Fruit fly (Drosophila melanogaster) whole organism, embryonic: ENCODE measurements around the gene CG1774.

ENCODE experiments used
- ATbp ChIP-seq: fragments of 200-800 bp; sonication (Bioruptor generic); optimal IDR thresholded peaks from 2 replicates; lab custom pipeline; 2017; ENCODE audit warnings: missing biosample characterization, mild to moderate bottlenecking, missing genetic modification characterization, missing genetic modification reagents
- Bgb ChIP-seq: fragments of 200-800 bp; sonication (Bioruptor generic); IDR thresholded peaks from 2 replicates; pipeline ENCODE4 v1.3.6; 2022; ENCODE audit warnings: missing biosample characterization, missing genetic modification characterization; ENCODE audit not compliant: partially characterized antibody
- Bteb2 ChIP-seq: fragments of 200-800 bp; sonication (Bioruptor generic); optimal IDR thresholded peaks from 2 replicates; lab custom pipeline; 2016; ENCODE audit warnings: missing biosample characterization, missing genetic modification characterization
- C15 ChIP-seq: fragments of 200-800 bp; sonication (Bioruptor generic); IDR thresholded peaks from 3 replicates; pipeline ENCODE4 v1.3.6; 2022; ENCODE audit warnings: missing biosample characterization, missing genetic modification characterization
- CG10321 ChIP-seq: fragments of 200-800 bp; sonication (Bioruptor generic); IDR thresholded peaks from 2 replicates; pipeline ENCODE4 v1.3.6; 2022; ENCODE audit warnings: missing biosample characterization, missing genetic modification characterization
- CG10654 ChIP-seq: fragments of 200-800 bp; sonication (Bioruptor generic); optimal IDR thresholded peaks from 2 replicates; lab custom pipeline; 2016; ENCODE audit warnings: missing biosample characterization, missing genetic modification characterization
- CG11398 ChIP-seq: fragments of 200-800 bp; sonication (Bioruptor generic); optimal IDR thresholded peaks from 2 replicates; lab custom pipeline; 2016; ENCODE audit warnings: missing biosample characterization, missing genetic modification characterization
- CG11456 ChIP-seq: fragments of 200-800 bp; sonication (Bioruptor generic); IDR thresholded peaks from 3 replicates; pipeline ENCODE4 v1.3.6; 2022; ENCODE audit warnings: missing biosample characterization, missing genetic modification characterization
- CG12299 ChIP-seq: fragments of 200-800 bp; sonication (Bioruptor generic); optimal IDR thresholded peaks from 2 replicates; lab custom pipeline; 2018; ENCODE audit warnings: missing biosample characterization, mild to moderate bottlenecking, missing genetic modification characterization
- CG12769 ChIP-seq: fragments of 200-800 bp; sonication (Bioruptor generic); optimal IDR thresholded peaks from 2 replicates; lab custom pipeline; 2019; ENCODE audit warnings: missing biosample characterization, mild to moderate bottlenecking, missing genetic modification characterization, moderate library complexity
- CG13624 ChIP-seq: fragments of 200-800 bp; sonication (Bioruptor generic); optimal IDR thresholded peaks from 2 replicates; lab custom pipeline; 2016; ENCODE audit warnings: missing biosample characterization, missing genetic modification characterization
- CG13775 ChIP-seq: fragments of 200-800 bp; sonication (Bioruptor generic); optimal IDR thresholded peaks from 3 replicates; lab custom pipeline; 2017; ENCODE audit warnings: missing biosample characterization, mild to moderate bottlenecking, missing genetic modification characterization
- CG13894 ChIP-seq: fragments of 200-800 bp; sonication (Bioruptor generic); optimal IDR thresholded peaks from 3 replicates; lab custom pipeline; 2018; ENCODE audit warnings: missing biosample characterization, mild to moderate bottlenecking, missing genetic modification characterization, moderate library complexity
- CG14667 ChIP-seq: fragments of 200-800 bp; sonication (Bioruptor generic); IDR thresholded peaks from 2 replicates; pipeline ENCODE4 v1.3.6; 2022; ENCODE audit warnings: missing biosample characterization, missing genetic modification characterization
- CG1602 ChIP-seq: fragments of 200-800 bp; sonication (Bioruptor generic); optimal IDR thresholded peaks from 3 replicates; lab custom pipeline; 2016; ENCODE audit warnings: missing biosample characterization, missing genetic modification characterization
- CG17186 ChIP-seq: fragments of 200-800 bp; sonication (Bioruptor generic); optimal IDR thresholded peaks from 3 replicates; lab custom pipeline; 2017; ENCODE audit warnings: missing biosample characterization, missing genetic modification reagents, missing genetic modification characterization
- CG17385 ChIP-seq: fragments of 200-800 bp; sonication (Bioruptor generic); optimal IDR thresholded peaks from 3 replicates; lab custom pipeline; 2018; ENCODE audit warnings: missing biosample characterization, mild to moderate bottlenecking, missing genetic modification characterization
- CG17612 ChIP-seq: fragments of 200-800 bp; sonication (Bioruptor generic); IDR thresholded peaks from 2 replicates; pipeline ENCODE4 v1.3.6; 2022; ENCODE audit warnings: missing biosample characterization, missing genetic modification characterization
- CG1792 ChIP-seq: fragments of 200-800 bp; sonication (Bioruptor generic); optimal IDR thresholded peaks from 2 replicates; lab custom pipeline; 2016; ENCODE audit warnings: missing biosample characterization, missing genetic modification characterization
- CG2712 ChIP-seq: fragments of 200-800 bp; optimal IDR thresholded peaks from 3 replicates; lab custom pipeline; 2019; ENCODE audit warnings: missing biosample characterization, mild to moderate bottlenecking, missing genetic modification characterization, moderate library complexity
- CG30020 ChIP-seq: fragments of 200-800 bp; optimal IDR thresholded peaks from 2 replicates; lab custom pipeline; 2019; ENCODE audit warnings: missing biosample characterization, mild to moderate bottlenecking, missing genetic modification characterization, moderate library complexity
- CG3995 ChIP-seq: fragments of 200-800 bp; sonication (Bioruptor generic); optimal IDR thresholded peaks from 3 replicates; lab custom pipeline; 2016; ENCODE audit warnings: missing biosample characterization, missing genetic modification characterization
- CG42726 ChIP-seq: fragments of 200-800 bp; sonication (Bioruptor generic); IDR thresholded peaks from 2 replicates; pipeline ENCODE4 v1.3.6; 2022; ENCODE audit warnings: missing biosample characterization, missing genetic modification characterization; ENCODE audit not compliant: partially characterized antibody
- CG7928 ChIP-seq: fragments of 200-800 bp; sonication (Bioruptor generic); optimal IDR thresholded peaks from 2 replicates; lab custom pipeline; 2017; ENCODE audit warnings: missing biosample characterization, mild to moderate bottlenecking, missing genetic modification characterization
- CG7963 ChIP-seq: fragments of 200-800 bp; sonication (Bioruptor generic); IDR thresholded peaks from 3 replicates; pipeline ENCODE4 v1.3.6; 2022; ENCODE audit warnings: missing biosample characterization, missing genetic modification characterization; ENCODE audit not compliant: partially characterized antibody
- CG9932 ChIP-seq: fragments of 200-800 bp; sonication (Bioruptor generic); IDR thresholded peaks from 2 replicates; pipeline ENCODE4 v1.3.6; 2022; ENCODE audit warnings: missing biosample characterization, missing genetic modification characterization
- D19B ChIP-seq: fragments of 200-800 bp; sonication (Bioruptor generic); optimal IDR thresholded peaks from 2 replicates; lab custom pipeline; 2017; ENCODE audit warnings: missing biosample characterization, mild to moderate bottlenecking, missing genetic modification characterization
- Dll ChIP-seq: fragments of 200-800 bp; sonication (Bioruptor generic); IDR thresholded peaks from 4 replicates; pipeline ENCODE4 v1.3.6; 2022; ENCODE audit warnings: missing biosample characterization, missing genetic modification characterization; ENCODE audit not compliant: partially characterized antibody
- Doc3 ChIP-seq: fragments of 200-800 bp; sonication (Bioruptor generic); IDR thresholded peaks from 3 replicates; pipeline ENCODE4 v1.3.6; 2022; ENCODE audit warnings: missing biosample characterization, missing genetic modification characterization; ENCODE audit not compliant: partially characterized antibody
- Eip74EF ChIP-seq, 2 experiments: fragments of 200-800 bp in 1 of 2; fragments of >200 bp in 1 of 2; sonication (Bioruptor generic) in 1 of 2; optimal IDR thresholded peaks; 2 replicates each; lab custom pipeline; 2017 to 2019; ENCODE audit warnings: missing biosample characterization in 2 of 2, missing genetic modification characterization in 2 of 2, mild to moderate bottlenecking in 1 of 2, moderate library complexity in 1 of 2
- Hey ChIP-seq: fragments of 200-800 bp; sonication (Bioruptor generic); optimal IDR thresholded peaks from 3 replicates; lab custom pipeline; 2018; ENCODE audit warnings: missing biosample characterization, mild to moderate bottlenecking, missing genetic modification characterization
- Lhr ChIP-seq: fragments of 200-800 bp; sonication (Bioruptor generic); optimal IDR thresholded peaks from 3 replicates; lab custom pipeline; 2017; ENCODE audit warnings: mild to moderate bottlenecking, missing biosample characterization, missing genetic modification reagents, missing genetic modification characterization
- MESR4 ChIP-seq: fragments of 200-800 bp; sonication (Bioruptor generic); optimal IDR thresholded peaks from 2 replicates; lab custom pipeline; 2018; ENCODE audit warnings: missing biosample characterization, mild to moderate bottlenecking, missing genetic modification characterization, moderate library complexity
- Optix ChIP-seq: fragments of 200-800 bp; sonication (Bioruptor generic); IDR thresholded peaks from 3 replicates; pipeline ENCODE4 v1.3.6; 2022; ENCODE audit warnings: missing biosample characterization, missing genetic modification characterization
- Sox100B ChIP-seq: fragments of 200-800 bp; sonication (Bioruptor generic); optimal IDR thresholded peaks from 3 replicates; lab custom pipeline; 2018; ENCODE audit warnings: missing biosample characterization, mild to moderate bottlenecking, missing genetic modification characterization
- TFAM ChIP-seq: fragments of 200-800 bp; sonication (Bioruptor generic); optimal IDR thresholded peaks from 2 replicates; lab custom pipeline; 2017; ENCODE audit warnings: missing biosample characterization, missing genetic modification characterization, inconsistent platforms
- bbx ChIP-seq: fragments of 200-800 bp; sonication (Bioruptor generic); IDR thresholded peaks from 2 replicates; pipeline ENCODE4 v1.3.6; 2022; ENCODE audit warnings: missing biosample characterization, missing genetic modification characterization; ENCODE audit not compliant: partially characterized antibody
- croc ChIP-seq: fragments of 200-800 bp; sonication (Bioruptor generic); conservative IDR thresholded peaks from 3 replicates; pipeline ENCODE4 v1.3.6; 2022; ENCODE audit warnings: missing biosample characterization, missing genetic modification characterization
- da ChIP-seq: fragments of 200-800 bp; sonication (Bioruptor generic); optimal IDR thresholded peaks from 2 replicates; lab custom pipeline; 2016; ENCODE audit warnings: missing biosample characterization, missing genetic modification characterization
- disco-r ChIP-seq: fragments of 200-800 bp; sonication (Bioruptor generic); optimal IDR thresholded peaks from 2 replicates; lab custom pipeline; 2016; ENCODE audit warnings: missing biosample characterization, missing genetic modification characterization
- dysf ChIP-seq: fragments of 200-800 bp; sonication (Bioruptor generic); IDR thresholded peaks from 3 replicates; pipeline ENCODE4 v1.3.6; 2022; ENCODE audit warnings: missing biosample characterization, missing genetic modification characterization
- esg ChIP-seq: fragments of 200-800 bp; sonication (Bioruptor generic); conservative IDR thresholded peaks from 2 replicates; pipeline ENCODE4 v1.3.6; 2022; ENCODE audit warnings: missing biosample characterization, missing genetic modification characterization
- grau ChIP-seq: fragments of 200-800 bp; optimal IDR thresholded peaks from 3 replicates; lab custom pipeline; 2019; ENCODE audit warnings: missing biosample characterization, mild to moderate bottlenecking, missing genetic modification characterization, moderate library complexity
- gsb-n ChIP-seq: fragments of 200-800 bp; sonication (Bioruptor generic); optimal IDR thresholded peaks from 3 replicates; lab custom pipeline; 2018; ENCODE audit warnings: missing biosample characterization, mild to moderate bottlenecking, missing genetic modification characterization
- insv ChIP-seq, 2 experiments: fragments of 200-800 bp; sonication (Bioruptor generic); optimal IDR thresholded peaks; 3 replicates each; lab custom pipeline; 2016 to 2018; ENCODE audit warnings: missing biosample characterization in 2 of 2, missing genetic modification characterization in 2 of 2
- nerfin-1 ChIP-seq: fragments of 200-800 bp; sonication (Bioruptor generic); optimal IDR thresholded peaks from 3 replicates; lab custom pipeline; 2019; ENCODE audit warnings: missing biosample characterization, mild to moderate bottlenecking, missing genetic modification characterization, moderate library complexity
- peb ChIP-seq: fragments of 200-800 bp; sonication (Bioruptor generic); IDR thresholded peaks from 2 replicates; pipeline ENCODE4 v1.3.6; 2022; ENCODE audit warnings: missing biosample characterization, missing genetic modification characterization
- phol ChIP-seq: fragments of 200-800 bp; sonication (Bioruptor generic); optimal IDR thresholded peaks from 3 replicates; lab custom pipeline; 2018; ENCODE audit warnings: missing biosample characterization, mild to moderate bottlenecking, missing genetic modification characterization, moderate library complexity
- sug ChIP-seq: fragments of 200-800 bp; optimal IDR thresholded peaks from 2 replicates; lab custom pipeline; 2019; ENCODE audit warnings: missing biosample characterization, mild to moderate bottlenecking, missing genetic modification characterization, moderate library complexity

CG1774 gene

dm6 chr3R:31599538-31600313 lies 7.1 kb downstream of the CG1774 start (continued):
- TF ChIP-seq insv (GFP tag; optimal IDR thresholded peaks at IDR 0.05; lab: Kevin White, UChicago) (no peak), CG10654 (no peak), CG17612 (GFP tag; lab: Robert Waterston, UW) (no peak), CG7963 (GFP tag; lab: Robert Waterston, UW) (no peak), sug (tag; lab: Kevin White, UChicago) (peak; percentile 49), Lhr (GFP tag; lab: Kevin White, UChicago) (no peak), esg (GFP tag; lab: Robert Waterston, UW) (no peak), CG2712 (tag; lab: Kevin White, UChicago) (no peak), Optix (GFP tag; lab: Robert Waterston, UW) (no peak), CG17385 (GFP tag; lab: Kevin White, UChicago) (no peak), peb (no peak), bbx (GFP tag; lab: Robert Waterston, UW) (no peak), Doc3 (GFP tag; lab: Robert Waterston, UW) (no peak), Eip74EF (GFP tag; optimal IDR thresholded peaks at IDR 0.05; lab: Kevin White, UChicago) (no peak), CG12769 (tag; lab: Kevin White, UChicago) (peak; percentile 37), gsb-n (tag; lab: Kevin White, UChicago) (no peak), CG12299 (no peak), Bteb2 (GFP tag; lab: Kevin White, UChicago) (no peak), dysf (GFP tag; lab: Robert Waterston, UW) (no peak), CG17186 (GFP tag; lab: Kevin White, UChicago) (no peak), D19B (GFP tag; lab: Kevin White, UChicago) (no peak), C15 (GFP tag; lab: Robert Waterston, UW) (no peak), CG13894 (tag; lab: Kevin White, UChicago) (peak; percentile 71), MESR4 (no peak), Hey (tag; lab: Kevin White, UChicago) (no peak), CG3995 (GFP tag; lab: Kevin White, UChicago) (no peak), CG11398 (GFP tag; lab: Kevin White, UChicago) (no peak), CG14667 (GFP tag; lab: Robert Waterston, UW) (no peak), CG1602 (GFP tag; lab: Kevin White, UChicago) (no peak), Bgb (GFP tag; lab: Robert Waterston, UW) (no peak), CG10321 (GFP tag; lab: Robert Waterston, UW) (no peak), CG1792 (GFP tag; lab: Kevin White, UChicago) (no peak), ATbp (GFP tag; lab: Kevin White, UChicago) (no peak), CG9932 (GFP tag; lab: Robert Waterston, UW) (0 out of 2 replicates have a peak, but pooled peaks have one; percentile 16), da (GFP tag; lab: Kevin White, UChicago) (no peak), croc (GFP tag; lab: Robert Waterston, UW) (no peak), TFAM (GFP tag; lab: Kevin White, UChicago) (no peak), CG7928 (GFP tag; lab: Kevin White, UChicago) (no peak), CG13624 (GFP tag; lab: Kevin White, UChicago) (no peak), CG11456 (GFP tag; lab: Robert Waterston, UW) (no peak), nerfin-1 (tag; lab: Kevin White, UChicago) (no peak), CG30020 (tag; lab: Kevin White, UChicago) (no peak), grau (tag; lab: Kevin White, UChicago) (no peak), Sox100B (GFP tag; lab: Kevin White, UChicago) (no peak), Dll (no peak), CG42726 (GFP tag; lab: Robert Waterston, UW) (no peak), CG13775 (GFP tag; lab: Kevin White, UChicago) (no peak), disco-r (no peak), phol (tag; lab: Kevin White, UChicago) (no peak)
